Fruit fly (Drosophila melanogaster): ENCODE data around the gene Vps45.

DNA sequence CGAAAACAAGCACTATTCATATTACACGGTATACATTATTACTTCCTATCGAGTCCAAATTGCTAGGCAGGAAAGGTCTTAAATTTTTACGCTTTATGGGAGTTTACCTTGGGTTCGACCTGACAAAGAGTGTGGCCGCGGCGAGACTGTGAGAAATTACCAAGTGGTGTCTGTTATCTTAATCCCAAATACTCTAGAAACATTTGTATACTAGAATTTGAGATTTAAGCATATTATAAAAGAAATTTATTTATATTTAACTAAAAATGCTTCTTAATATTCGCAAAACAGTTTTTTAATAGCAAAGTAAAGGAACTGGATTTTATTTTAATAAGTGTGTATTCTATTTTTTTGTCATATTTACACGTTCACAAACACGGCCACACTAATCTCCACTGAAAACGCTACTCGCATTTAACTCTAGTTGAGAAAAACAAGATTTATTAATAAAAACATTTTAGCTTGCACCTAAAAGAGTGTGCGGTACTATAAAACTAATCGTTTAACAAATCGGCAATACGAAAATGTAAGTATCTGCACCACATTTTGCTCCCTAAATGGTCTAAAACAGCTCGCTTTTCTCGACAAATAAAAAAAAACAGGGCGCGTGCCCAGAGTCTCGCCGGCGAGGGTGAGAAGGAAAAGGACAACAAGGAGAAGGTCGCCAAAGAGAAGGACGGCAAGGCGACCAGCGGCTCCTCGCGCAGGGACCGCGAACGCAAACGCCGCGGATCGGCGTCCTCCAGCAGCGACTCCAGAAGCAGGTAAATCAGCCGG is 11.9 kb upstream of the Vps45 start, which contains the start of the genes mura and RnpS1:
- no peak for TF ChIP-seq CG8478 (optimal IDR thresholded peaks at IDR 0.05)
- no peak for TF ChIP-seq CTCF (optimal IDR thresholded peaks at IDR 0.05)

Measured in S2 (cell line).